Worm (Caenorhabditis elegans) whole organism, L3 larva: Measurements from ENCODE around the gene mam-6.

ENCODE experiments used
- ama-1 ChIP-seq: fragments of 150-350 bp; optimal IDR thresholded peaks from 2 replicates; lab custom pipeline; 2018
- ceh-82 ChIP-seq: fragments of 150-350 bp; optimal IDR thresholded peaks from 2 replicates; lab custom pipeline; 2014; ENCODE audit warnings: missing biosample characterization, missing genetic modification characterization
- nhr-25 ChIP-seq: sonication (generic microtip); optimal IDR thresholded peaks from 2 replicates; lab custom pipeline; 2017; ENCODE audit warnings: missing biosample characterization, missing genetic modification characterization
- nhr-28 ChIP-seq: fragments of 150-350 bp; optimal IDR thresholded peaks from 2 replicates; lab custom pipeline; 2014; ENCODE audit warnings: missing biosample characterization, missing genetic modification characterization
- pqm-1 ChIP-seq: fragments of 150-350 bp; optimal IDR thresholded peaks from 2 replicates; lab custom pipeline; 2017; ENCODE audit warnings: missing biosample characterization, missing genetic modification characterization, inconsistent platforms
- zag-1 ChIP-seq: fragments of 150-350 bp; optimal IDR thresholded peaks from 2 replicates; lab custom pipeline; 2014; ENCODE audit warnings: missing biosample characterization, missing genetic modification characterization
- ztf-11 ChIP-seq: fragments of 150-350 bp; optimal IDR thresholded peaks from 2 replicates; lab custom pipeline; 2014; ENCODE audit warnings: missing biosample characterization, missing genetic modification characterization

ce11 chrX:15055914-15056313 is 13.2 kb downstream of the mam-6 start, which contains the start of gene H03G16.7:
- no peak for TF ChIP-seq ztf-11 (tag; lab: Kevin White, UChicago)
- no peak for TF ChIP-seq pqm-1
- TF ChIP-seq zag-1 = no peak
- TF ChIP-seq ama-1 (lab: Kevin White, UChicago) = no peak
- no peak for TF ChIP-seq ceh-82 (tag; lab: Kevin White, UChicago)
- TF ChIP-seq nhr-25 (tag; lab: Kevin White, UChicago) = no peak
- TF ChIP-seq nhr-28 (tag; lab: Kevin White, UChicago) = no peak
